Fruit fly (Drosophila melanogaster): ENCODE results near the gene Spn.

DNA sequence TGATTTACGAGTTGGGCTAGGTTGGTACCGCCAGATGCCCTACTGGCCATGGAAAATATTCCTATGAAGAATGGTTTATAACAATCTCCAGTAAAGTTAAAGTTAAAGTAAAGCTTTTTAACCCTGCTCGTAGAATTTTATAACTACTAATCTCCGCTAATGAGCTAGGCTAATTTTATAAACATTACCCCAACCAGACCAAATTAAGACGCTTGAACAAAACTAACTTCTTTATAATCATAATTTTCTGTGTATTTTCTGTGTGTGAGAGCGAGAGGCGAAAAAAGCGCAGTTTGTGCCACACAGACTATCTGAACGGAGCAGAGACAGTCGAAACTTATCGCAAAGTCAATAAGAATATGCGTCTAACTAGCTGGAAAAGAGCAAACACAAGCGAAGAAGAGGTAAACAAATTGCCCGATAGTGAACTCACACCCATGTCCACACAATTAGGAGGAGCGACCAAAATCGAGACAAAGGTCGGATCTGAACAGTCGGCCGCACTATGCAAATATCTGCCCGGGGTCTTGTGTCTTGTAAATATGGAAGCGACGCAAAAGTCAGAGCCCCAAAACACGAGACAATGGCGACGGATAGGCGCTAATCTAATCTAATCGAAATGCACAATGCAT is 17.0 kb downstream of the Spn start:
- TF ChIP-seq ato (GFP tag; IDR thresholded peaks at IDR 0.05; ENCODE audit: partially characterized antibody) (no peak), Sox102F (GFP tag; optimal IDR thresholded peaks at IDR 0.05) (peak; percentile 54), CG10979 (tag; optimal IDR thresholded peaks at IDR 0.05) (peak; percentile 34), CG11696 (GFP tag; IDR thresholded peaks at IDR 0.05) (peak; percentile 79), tup (GFP tag; optimal IDR thresholded peaks at IDR 0.05) (peak; percentile 40)
